Fruit fly (Drosophila melanogaster) whole organism, adult: ENCODE results near the gene Akap200.

Source experiments
- CG14711 ChIP-seq: fragments of 200-800 bp; sonication (Bioruptor generic); optimal IDR thresholded peaks from 2 replicates; lab custom pipeline; 2018; ENCODE audit warnings: missing biosample characterization, mild to moderate bottlenecking, missing genetic modification characterization, moderate library complexity
- CG1620 ChIP-seq: fragments of 200-800 bp; sonication (Bioruptor generic); optimal IDR thresholded peaks from 2 replicates; lab custom pipeline; 2016; ENCODE audit warnings: missing biosample characterization, missing genetic modification characterization
- CG7101 ChIP-seq: fragments of 200-800 bp; sonication (Bioruptor generic); optimal IDR thresholded peaks from 2 replicates; lab custom pipeline; 2018; ENCODE audit warnings: missing biosample characterization, mild to moderate bottlenecking, missing genetic modification characterization, moderate library complexity
- bab1 ChIP-seq: fragments of 200-800 bp; sonication (Bioruptor generic); optimal IDR thresholded peaks from 3 replicates; lab custom pipeline; 2019; ENCODE audit warnings: missing biosample characterization, mild to moderate bottlenecking, missing genetic modification characterization, moderate library complexity
- kay ChIP-seq: fragments of 200-800 bp; sonication (Bioruptor generic); peaks from one replicate; lab custom pipeline; 2016; ENCODE audit warnings: missing biosample characterization, missing genetic modification characterization, borderline replicate concordance
- toe ChIP-seq: fragments of 200-800 bp; sonication (Bioruptor generic); optimal IDR thresholded peaks from 2 replicates; lab custom pipeline; 2016; ENCODE audit warnings: missing biosample characterization, missing genetic modification characterization

DNA sequence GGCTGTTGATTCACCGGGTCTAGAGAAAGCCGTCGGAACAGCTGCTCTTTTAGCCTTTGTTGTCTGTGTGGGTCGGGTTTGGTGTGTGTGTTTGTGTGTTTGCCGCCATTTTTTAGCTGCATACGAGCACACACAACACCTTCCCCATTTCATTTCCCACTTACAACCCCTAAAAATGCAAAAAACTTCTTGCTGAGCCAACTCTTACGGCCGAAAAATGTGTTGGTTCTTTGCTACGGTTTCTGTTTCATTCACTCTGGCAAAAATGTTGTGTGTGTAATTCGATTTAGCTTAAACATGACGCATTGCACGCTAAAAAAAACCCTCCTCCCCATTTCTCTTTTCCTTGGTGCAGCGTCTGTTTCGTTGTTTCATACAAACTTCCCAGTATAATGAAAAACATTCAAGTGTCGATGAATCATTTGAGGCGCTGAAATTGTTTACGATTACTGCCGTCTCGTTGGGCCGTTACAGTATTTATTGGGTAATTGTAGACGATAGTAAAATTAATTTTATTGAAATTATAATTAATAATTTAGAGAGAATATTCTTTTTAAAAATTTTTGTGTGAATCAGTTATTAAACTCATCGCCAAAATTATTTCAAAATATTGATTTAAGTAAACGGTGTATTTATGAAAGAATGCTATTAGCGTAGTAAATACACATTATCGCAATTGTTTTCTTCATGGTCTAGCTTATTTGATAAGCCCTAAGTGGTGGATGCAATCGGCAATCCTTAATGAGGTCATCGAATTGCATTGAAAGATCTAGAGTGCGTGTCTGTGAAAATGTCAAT is 10.7 kb downstream of the Akap200 start:
- TF ChIP-seq CG1620 (GFP tag; lab: Kevin White, UChicago) (no peak), toe (GFP tag; lab: Kevin White, UChicago) (no peak), kay (GFP tag; lab: Kevin White, UChicago) (peak; percentile 92), CG7101 (no peak), CG14711 (tag; lab: Kevin White, UChicago) (peak; percentile 5), bab1 (GFP tag; lab: Kevin White, UChicago) (peak; percentile 30)
